Worm (Caenorhabditis elegans): ENCODE measurements around the gene nhx-9.

nhx-9 gene

DNA sequence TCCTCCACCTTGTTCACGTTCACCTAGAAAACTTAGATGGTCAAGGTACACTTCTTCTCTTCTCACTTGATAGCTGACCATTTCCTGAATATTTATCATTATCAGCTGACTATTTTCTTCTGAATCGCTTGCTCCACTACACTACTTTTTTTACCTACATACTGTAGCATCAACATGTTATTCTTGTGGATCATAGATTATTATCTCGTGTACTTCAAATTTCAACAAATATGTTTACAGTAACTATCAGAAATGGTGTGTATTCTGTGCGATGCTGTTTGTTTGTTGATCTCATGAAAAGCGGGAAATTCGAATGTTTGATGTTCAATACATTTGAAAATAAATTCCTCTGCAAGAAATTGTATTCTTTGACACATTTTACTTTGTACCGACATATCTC, 13.8 kb upstream of the nhx-9 start, which contains the start of gene ZK822.10:
Gene ZK822.10, plus strand, starts transcription at position 231 of the 400 bp plus-strand sequence.
- TF ChIP-seq pha-4 (tag; optimal IDR thresholded peaks at IDR 0.05) (peak; percentile 88), aly-2 (tag; optimal IDR thresholded peaks at IDR 0.05) (no peak), jun-1 (tag; optimal IDR thresholded peaks at IDR 0.05) (peak; percentile 7), pqm-1 (tag; optimal IDR thresholded peaks at IDR 0.05) (peak; percentile 91), nhr-25 (tag; optimal IDR thresholded peaks at IDR 0.05) (no peak), sea-2 (GFP tag; optimal IDR thresholded peaks at IDR 0.05) (no peak), ceh-28 (tag; optimal IDR thresholded peaks at IDR 0.05) (peak; percentile 24), ZK546.5 (tag; optimal IDR thresholded peaks at IDR 0.05) (no peak), elt-2 (tag; optimal IDR thresholded peaks at IDR 0.05) (peak; percentile 83), nhr-67 (tag; optimal IDR thresholded peaks at IDR 0.05) (no peak), fos-1 (tag; optimal IDR thresholded peaks at IDR 0.05) (no peak), eor-1 (tag; optimal IDR thresholded peaks at IDR 0.05) (no peak), ceh-82 (tag; optimal IDR thresholded peaks at IDR 0.05) (no peak), nhr-23 (tag; optimal IDR thresholded peaks at IDR 0.05) (no peak), zag-1 (tag; optimal IDR thresholded peaks at IDR 0.05) (no peak), mml-1 (tag; optimal IDR thresholded peaks at IDR 0.05) (no peak)

DNA sequence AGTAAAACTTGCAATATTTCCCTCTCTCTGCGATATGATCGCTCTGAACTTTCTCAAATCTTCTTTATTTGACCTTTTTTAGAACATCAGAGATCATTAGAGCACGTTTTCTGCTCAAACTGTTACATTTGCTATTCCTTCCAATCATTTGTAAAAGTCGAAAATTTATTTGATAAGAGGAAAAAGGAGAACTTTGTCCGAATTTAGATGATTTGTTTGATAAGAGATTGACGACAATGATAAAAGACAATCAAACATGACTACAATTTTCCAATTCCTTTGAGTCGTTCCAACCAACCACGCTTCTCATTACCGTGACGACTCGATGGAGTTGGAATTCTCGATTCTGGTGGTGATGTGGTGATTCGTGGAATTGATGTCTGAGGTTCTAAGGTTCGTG, 12.8 kb upstream of the nhx-9 start:
- TF ChIP-seq ZK546.5 (tag; optimal IDR thresholded peaks at IDR 0.05), result no peak
- TF ChIP-seq pha-4 (tag; optimal IDR thresholded peaks at IDR 0.05), result peak; percentile 44
- TF ChIP-seq fkh-2 (tag; optimal IDR thresholded peaks at IDR 0.05), result no peak
- no peak for TF ChIP-seq nhr-11 (tag; optimal IDR thresholded peaks at IDR 0.05)
- no peak for TF ChIP-seq skn-1 (tag; optimal IDR thresholded peaks at IDR 0.05)
- no peak for TF ChIP-seq nhr-43 (tag; optimal IDR thresholded peaks at IDR 0.05; ENCODE audit: poor library complexity, severe bottlenecking)
- no peak for TF ChIP-seq mml-1 (tag; optimal IDR thresholded peaks at IDR 0.05)
- peak; percentile 90 for TF ChIP-seq pqm-1 (tag; optimal IDR thresholded peaks at IDR 0.05)
- no peak for TF ChIP-seq fos-1 (tag; optimal IDR thresholded peaks at IDR 0.05)
- TF ChIP-seq nhr-76 (tag; optimal IDR thresholded peaks at IDR 0.05), result no peak
- no peak for TF ChIP-seq tbx-2 (tag; optimal IDR thresholded peaks at IDR 0.05)
- no peak for TF ChIP-seq nhr-25 (tag; optimal IDR thresholded peaks at IDR 0.05)
- TF ChIP-seq ztf-11 (tag; optimal IDR thresholded peaks at IDR 0.05), result no peak
- TF ChIP-seq unc-62 (GFP tag; optimal IDR thresholded peaks at IDR 0.05), result no peak
- no peak for TF ChIP-seq nhr-28 (tag; optimal IDR thresholded peaks at IDR 0.05)
- TF ChIP-seq elt-1 (tag; optimal IDR thresholded peaks at IDR 0.05), result no peak
- TF ChIP-seq jun-1 (tag; optimal IDR thresholded peaks at IDR 0.05), result peak; percentile 1
- TF ChIP-seq nhr-237 (tag; optimal IDR thresholded peaks at IDR 0.05), result no peak
- TF ChIP-seq hmg-11 (tag; optimal IDR thresholded peaks at IDR 0.05), result no peak
- TF ChIP-seq mdl-1 (tag; optimal IDR thresholded peaks at IDR 0.05), result no peak
- TF ChIP-seq zag-1 (tag; optimal IDR thresholded peaks at IDR 0.05), result no peak
- TF ChIP-seq ama-1 (optimal IDR thresholded peaks at IDR 0.05), result no peak
- no peak for TF ChIP-seq nhr-67 (tag; optimal IDR thresholded peaks at IDR 0.05)
- peak; percentile 90 for TF ChIP-seq elt-2 (tag; optimal IDR thresholded peaks at IDR 0.05)
- no peak for TF ChIP-seq nhr-77 (tag; optimal IDR thresholded peaks at IDR 0.05)
- TF ChIP-seq ceh-28 (tag; optimal IDR thresholded peaks at IDR 0.05), result no peak

DNA sequence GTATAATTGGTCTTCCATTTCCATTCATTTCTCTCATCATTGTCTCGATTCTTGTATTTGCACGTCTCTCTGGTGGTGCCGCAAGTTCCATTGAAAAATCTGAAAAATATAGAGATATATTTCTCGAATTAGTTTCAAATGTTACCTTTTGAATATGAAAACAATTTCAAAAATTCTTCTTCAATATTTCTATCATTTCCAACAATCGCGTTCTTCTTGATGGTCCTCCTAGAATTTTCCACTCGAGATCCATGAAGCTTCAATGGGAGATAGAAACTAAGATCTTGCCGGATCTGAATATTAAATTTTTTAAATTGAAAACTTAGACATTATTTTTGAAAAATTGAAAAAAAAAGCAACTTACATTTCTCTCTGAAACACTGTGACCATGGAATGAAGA, 11.6 kb upstream of the nhx-9 start:
- TF ChIP-seq tbx-2 (tag; optimal IDR thresholded peaks at IDR 0.05) (no peak), aly-2 (tag; optimal IDR thresholded peaks at IDR 0.05) (no peak), zag-1 (tag; optimal IDR thresholded peaks at IDR 0.05) (no peak)

DNA sequence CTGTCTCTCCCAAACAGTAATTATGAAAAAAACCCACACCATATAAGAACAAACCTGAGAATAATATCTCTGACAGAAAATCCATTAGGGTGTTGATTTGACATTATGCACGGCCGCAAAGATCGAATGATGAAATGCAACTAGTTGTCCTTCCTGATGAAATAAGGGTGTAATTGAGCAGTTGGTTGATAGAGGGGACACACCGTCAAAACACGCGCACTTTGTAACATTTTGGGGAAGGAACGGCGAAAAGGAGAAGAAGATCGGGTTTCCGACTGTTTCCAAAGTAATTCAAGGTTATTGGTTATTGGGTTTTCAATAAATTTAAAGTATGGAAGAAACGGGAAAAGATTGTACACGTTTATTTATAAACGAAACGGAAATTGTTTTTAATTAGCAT, 8.7 kb upstream of the nhx-9 start, which contains the start of gene ZK822.1:
Gene ZK822.1, minus strand, starts transcription at position 121 of the 400 bp plus-strand sequence.
- TF ChIP-seq lsy-12 (tag; optimal IDR thresholded peaks at IDR 0.05) (no peak), ceh-82 (tag; optimal IDR thresholded peaks at IDR 0.05) (no peak), nhr-12 (tag; optimal IDR thresholded peaks at IDR 0.05) (no peak), R02D3.7 (tag; optimal IDR thresholded peaks at IDR 0.05) (no peak), lin-39 (tag; optimal IDR thresholded peaks at IDR 0.05) (no peak), sea-2 (GFP tag; optimal IDR thresholded peaks at IDR 0.05) (no peak), ama-1 (optimal IDR thresholded peaks at IDR 0.05) (no peak), mdl-1 (tag; optimal IDR thresholded peaks at IDR 0.05) (no peak), nhr-28 (tag; optimal IDR thresholded peaks at IDR 0.05) (no peak), fkh-2 (tag; optimal IDR thresholded peaks at IDR 0.05) (no peak)

DNA sequence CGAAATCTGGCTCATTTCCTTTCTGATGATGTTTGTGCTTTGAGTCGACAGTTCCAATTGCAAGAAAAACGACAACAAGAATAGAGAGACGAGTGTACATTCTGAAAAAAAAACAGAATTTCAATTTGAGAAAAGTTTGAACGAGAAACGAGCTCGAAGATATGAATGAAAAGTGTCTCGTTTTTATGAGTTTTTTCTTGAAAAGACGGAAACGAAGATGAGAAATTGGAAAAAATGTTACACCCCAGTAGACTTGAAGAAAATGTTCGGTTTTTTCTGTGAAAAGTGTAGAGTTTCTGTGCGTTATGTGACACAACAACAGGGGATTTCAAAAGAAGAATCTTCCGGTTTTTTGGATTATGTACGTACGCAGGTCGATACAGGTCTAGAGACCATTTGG, 7.6 kb upstream of the nhx-9 start, which contains the start of gene srlf-31:
Gene srlf-31, minus strand, starts transcription at position 101 of the 400 bp plus-strand sequence.
- TF ChIP-seq hmg-11 (tag; optimal IDR thresholded peaks at IDR 0.05) (no peak), pqm-1 (tag; optimal IDR thresholded peaks at IDR 0.05) (no peak)

Measured in whole organism, L3 larva.